Fruit fly (Drosophila melanogaster): ENCODE results near the gene bur.

Gene bur

DNA sequence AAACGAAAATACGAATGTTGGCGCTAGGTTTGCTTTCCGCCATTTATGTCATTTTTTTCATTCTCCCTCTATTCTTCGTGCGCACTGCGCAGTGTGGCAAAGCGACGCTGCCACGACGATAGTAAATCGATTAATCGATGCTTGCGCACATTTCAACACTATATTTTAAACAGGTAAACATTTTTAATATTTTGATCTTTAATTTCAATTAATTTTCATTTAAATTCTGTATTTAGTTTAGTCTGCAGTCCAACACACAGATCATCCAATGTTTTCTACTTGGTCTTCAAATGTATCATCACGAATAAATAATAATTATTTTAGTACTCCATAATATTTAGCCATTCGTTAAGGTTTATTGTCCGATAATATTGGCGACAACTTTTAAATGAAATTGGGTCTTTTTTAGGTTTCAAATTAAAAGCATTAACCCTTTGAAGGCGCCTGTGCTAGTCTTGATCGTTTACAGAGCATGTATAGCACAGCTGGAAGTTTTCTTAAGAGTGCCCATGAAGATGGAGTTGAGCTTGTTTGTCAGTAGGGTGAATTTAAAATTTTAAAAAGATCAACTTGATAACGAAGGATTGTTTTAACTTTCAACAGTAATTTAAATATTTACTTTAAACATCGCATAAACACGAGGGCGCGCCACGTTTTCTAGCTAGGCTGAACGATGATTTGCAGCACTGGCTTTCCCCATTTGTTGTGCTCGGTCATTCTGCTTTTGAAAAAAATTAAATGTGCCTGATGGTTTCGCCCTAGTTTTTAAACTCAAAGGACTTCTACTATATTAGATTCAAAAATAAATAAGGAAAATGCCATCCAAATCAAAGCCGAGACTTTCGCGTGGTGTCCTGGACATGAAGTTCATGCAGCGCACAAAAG, 23.1 kb downstream of the bur start, which contains the start of the genes Mpp6 and E2f2 (continued):
- TF ChIP-seq CG17359 (tag; optimal IDR thresholded peaks at IDR 0.05) = peak; percentile 4
- no peak for TF ChIP-seq CG16863 (GFP tag; optimal IDR thresholded peaks at IDR 0.05)
- TF ChIP-seq run (tag; optimal IDR thresholded peaks at IDR 0.05) = no peak
- TF ChIP-seq MBD-R2 (GFP tag; IDR thresholded peaks at IDR 0.05) = peak; percentile 81
- no peak for TF ChIP-seq CG31388 (GFP tag; optimal IDR thresholded peaks at IDR 0.05)
- TF ChIP-seq tin (GFP tag; optimal IDR thresholded peaks at IDR 0.05) = peak; percentile 31
- TF ChIP-seq jumu (GFP tag; optimal IDR thresholded peaks at IDR 0.05) = no peak
- TF ChIP-seq Abd-B (GFP tag; optimal IDR thresholded peaks at IDR 0.05) = no peak
- TF ChIP-seq CG32772 (GFP tag; IDR thresholded peaks at IDR 0.05) = peak; percentile 61
- TF ChIP-seq Xbp1 (GFP tag; optimal IDR thresholded peaks at IDR 0.05) = peak; percentile 22
- no peak for TF ChIP-seq sima (GFP tag; optimal IDR thresholded peaks at IDR 0.05)
- TF ChIP-seq inv (GFP tag; IDR thresholded peaks at IDR 0.05; ENCODE audit: partially characterized antibody) = peak; percentile 78
- TF ChIP-seq ham (GFP tag; IDR thresholded peaks at IDR 0.05) = no peak
- TF ChIP-seq Dp (GFP tag; optimal IDR thresholded peaks at IDR 0.05) = peak; percentile 79
- TF ChIP-seq CG12155 (GFP tag; optimal IDR thresholded peaks at IDR 0.05) = peak; percentile 5
- peak; percentile 59; the same call in 2 of the 3 replicates for TF ChIP-seq H15 (GFP tag; IDR thresholded peaks at IDR 0.05)
- no peak for TF ChIP-seq her (GFP tag; optimal IDR thresholded peaks at IDR 0.05)
- peak; percentile 34 for TF ChIP-seq MESR4 (GFP tag; optimal IDR thresholded peaks at IDR 0.05)
- TF ChIP-seq crp (GFP tag; optimal IDR thresholded peaks at IDR 0.05) = peak in 1 of 2 experiments; percentile 24
- TF ChIP-seq E2f2 (GFP tag; IDR thresholded peaks at IDR 0.05) = peak; percentile 93
- TF ChIP-seq CG32767 (GFP tag; IDR thresholded peaks at IDR 0.05) = no peak
- TF ChIP-seq Adf1 (GFP tag; IDR thresholded peaks at IDR 0.05) = peak; percentile 23; the same call in 1 of the 2 replicates
- peak; percentile 60; the same call in 1 of the 2 replicates for TF ChIP-seq CG16779 (GFP tag; IDR thresholded peaks at IDR 0.05)
- TF ChIP-seq CG6683 (GFP tag; optimal IDR thresholded peaks at IDR 0.05) = no peak
- no peak for TF ChIP-seq pita (GFP tag; optimal IDR thresholded peaks at IDR 0.05)
- TF ChIP-seq CG13296 (GFP tag; optimal IDR thresholded peaks at IDR 0.05) = peak; percentile 4
- TF ChIP-seq dysf (GFP tag; IDR thresholded peaks at IDR 0.05) = peak; percentile 29; the same call in 1 of the 3 replicates
- TF ChIP-seq repo (GFP tag; optimal IDR thresholded peaks at IDR 0.05) = no peak
- no peak for TF ChIP-seq CG14441 (GFP tag; IDR thresholded peaks at IDR 0.05)
- TF ChIP-seq Atf-2 (GFP tag; optimal IDR thresholded peaks at IDR 0.05) = no peak
- no peak for TF ChIP-seq CG5953 (GFP tag; IDR thresholded peaks at IDR 0.05)
- no peak for TF ChIP-seq cad (GFP tag; optimal IDR thresholded peaks at IDR 0.05)
- TF ChIP-seq CG7786 (GFP tag; optimal IDR thresholded peaks at IDR 0.05) = peak; percentile 24
- TF ChIP-seq Xrp1 (GFP tag; IDR thresholded peaks at IDR 0.05) = peak; percentile 58
- TF ChIP-seq oc (tag; optimal IDR thresholded peaks at IDR 0.05) = no peak
- no peak for TF ChIP-seq CG9876 (GFP tag; optimal IDR thresholded peaks at IDR 0.05)

- TF ChIP-seq Nf-YB (GFP tag; optimal IDR thresholded peaks at IDR 0.05) = no peak
- TF ChIP-seq peb (GFP tag; IDR thresholded peaks at IDR 0.05) = no peak
- peak; percentile 29 for TF ChIP-seq BEAF-32 (GFP tag; optimal IDR thresholded peaks at IDR 0.05)
- TF ChIP-seq pzg (GFP tag; optimal IDR thresholded peaks at IDR 0.05) = peak; percentile 79
- TF ChIP-seq CG3995 (GFP tag; optimal IDR thresholded peaks at IDR 0.05) = peak; percentile 94
- TF ChIP-seq CG1603 (tag; optimal IDR thresholded peaks at IDR 0.05) = peak; percentile 43
- peak; percentile 26 for TF ChIP-seq CG30020 (tag; optimal IDR thresholded peaks at IDR 0.05)
- TF ChIP-seq CG2712 (tag; optimal IDR thresholded peaks at IDR 0.05) = peak; percentile 0
- peak; percentile 12 for TF ChIP-seq grn (GFP tag; optimal IDR thresholded peaks at IDR 0.05)
- TF ChIP-seq trem (tag; optimal IDR thresholded peaks at IDR 0.05) = peak; percentile 41
- TF ChIP-seq Vsx1 (GFP tag; optimal IDR thresholded peaks at IDR 0.05) = no peak
- peak; percentile 45 for TF ChIP-seq HmgZ (tag; optimal IDR thresholded peaks at IDR 0.05)
- peak; percentile 42 for TF ChIP-seq Sry-δ (GFP tag; optimal IDR thresholded peaks at IDR 0.05)
- 0 out of 3 replicates have a peak, but pooled peaks have one; percentile 34 for TF ChIP-seq row (GFP tag; IDR thresholded peaks at IDR 0.05)
- TF ChIP-seq Dad (GFP tag; optimal IDR thresholded peaks at IDR 0.05) = no peak
- peak; percentile 78 for TF ChIP-seq Myb (GFP tag; optimal IDR thresholded peaks at IDR 0.05)
These were observed 25.6 kb downstream of the bur start for dm6 chr2L:21153844-21154243.

All from whole organism, embryonic.